Fruit fly (Drosophila melanogaster): ENCODE measurements around the gene Snmp1.

The Snmp1 gene

dm6 chr3R:21138220-21138754 is 29.7 kb downstream of the Snmp1 start, which contains the start of gene meigo (continued):
- TF ChIP-seq CG14965 (GFP tag; optimal IDR thresholded peaks at IDR 0.05; ENCODE audit: borderline replicate concordance) (no peak), bsh (GFP tag; optimal IDR thresholded peaks at IDR 0.05) (peak in 1 of 2 experiments; percentile 67), CoRest (tag; optimal IDR thresholded peaks at IDR 0.05) (peak; percentile 86), CrebB (tag; optimal IDR thresholded peaks at IDR 0.05) (peak; percentile 44), Blimp-1 (GFP tag; optimal IDR thresholded peaks at IDR 0.05) (peak; percentile 64), CG3995 (GFP tag; optimal IDR thresholded peaks at IDR 0.05) (peak; percentile 89), CG9437 (GFP tag; optimal IDR thresholded peaks at IDR 0.05) (peak; percentile 58), CG1024 (GFP tag; IDR thresholded peaks at IDR 0.05) (no peak), sug (tag; optimal IDR thresholded peaks at IDR 0.05) (peak; percentile 90), CG34376 (GFP tag; optimal IDR thresholded peaks at IDR 0.05) (peak; percentile 48), CG18764 (GFP tag; optimal IDR thresholded peaks at IDR 0.05) (peak; percentile 58), mirr (GFP tag; optimal IDR thresholded peaks at IDR 0.05) (peak; percentile 10), CG6683 (GFP tag; optimal IDR thresholded peaks at IDR 0.05) (peak; percentile 9), hb (GFP tag; IDR thresholded peaks at IDR 0.05; ENCODE audit: partially characterized antibody) (no peak), fu2 (GFP tag; optimal IDR thresholded peaks at IDR 0.05) (peak; percentile 53), Dbx (GFP tag; IDR thresholded peaks at IDR 0.05) (peak; percentile 71; the same call in 2 of the 3 replicates), maf-S (GFP tag; optimal IDR thresholded peaks at IDR 0.05) (peak; percentile 43), CG17361 (GFP tag; IDR thresholded peaks at IDR 0.05) (peak; percentile 84), B-H1 (GFP tag; IDR thresholded peaks at IDR 0.05) (peak; percentile 45; the same call in 2 of the 3 replicates), sqz (GFP tag; optimal IDR thresholded peaks at IDR 0.05) (no peak), mld (GFP tag; IDR thresholded peaks at IDR 0.05; ENCODE audit: partially characterized antibody) (no peak), onecut (GFP tag; IDR thresholded peaks at IDR 0.05) (peak; percentile 9; the same call in 1 of the 2 replicates), tap (tag; optimal IDR thresholded peaks at IDR 0.05) (no peak), insv (GFP tag; optimal IDR thresholded peaks at IDR 0.05) (peak in 1 of 2 experiments; percentile 54), CG4707 (GFP tag; optimal IDR thresholded peaks at IDR 0.05) (no peak), bigmax (GFP tag; optimal IDR thresholded peaks at IDR 0.05) (no peak), Ptx1 (GFP tag; IDR thresholded peaks at IDR 0.05) (peak; percentile 77), trem (tag; optimal IDR thresholded peaks at IDR 0.05) (peak; percentile 82), CG15696 (tag; optimal IDR thresholded peaks at IDR 0.05) (peak; percentile 69), ci (GFP tag; IDR thresholded peaks at IDR 0.05) (peak; percentile 41; the same call in 1 of the 3 replicates)

- TF ChIP-seq Hmr (GFP tag; optimal IDR thresholded peaks at IDR 0.05) (no peak), Dp (GFP tag; optimal IDR thresholded peaks at IDR 0.05) (peak; percentile 10), Dad (GFP tag; optimal IDR thresholded peaks at IDR 0.05) (no peak), Fer1 (GFP tag; optimal IDR thresholded peaks at IDR 0.05) (no peak), CG5245 (GFP tag; optimal IDR thresholded peaks at IDR 0.05) (no peak), CG7357 (GFP tag; IDR thresholded peaks at IDR 0.05) (no peak), slbo (GFP tag; IDR thresholded peaks at IDR 0.05) (peak; percentile 39; the same call in 1 of the 2 replicates), Fer3 (tag; optimal IDR thresholded peaks at IDR 0.05) (peak; percentile 23), Lhr (GFP tag; optimal IDR thresholded peaks at IDR 0.05) (no peak), Rfx (GFP tag; IDR thresholded peaks at IDR 0.05) (peak; percentile 33; the same call in 1 of the 2 replicates), jing (GFP tag; optimal IDR thresholded peaks at IDR 0.05) (no peak), CG7556 (GFP tag; optimal IDR thresholded peaks at IDR 0.05) (peak; percentile 43), zfh1 (GFP tag; IDR thresholded peaks at IDR 0.05) (no peak), CG6683 (GFP tag; optimal IDR thresholded peaks at IDR 0.05) (no peak), Meics (GFP tag; optimal IDR thresholded peaks at IDR 0.05) (no peak), luna (GFP tag; optimal IDR thresholded peaks at IDR 0.05) (no peak), phol (tag; optimal IDR thresholded peaks at IDR 0.05) (peak; percentile 68), Hr39 (optimal IDR thresholded peaks at IDR 0.05) (no peak), Dref (GFP tag; IDR thresholded peaks at IDR 0.05) (peak; percentile 65), Six4 (GFP tag; optimal IDR thresholded peaks at IDR 0.05) (no peak), CG32772 (GFP tag; IDR thresholded peaks at IDR 0.05) (no peak), CG12659 (GFP tag; optimal IDR thresholded peaks at IDR 0.05) (peak; percentile 51)
These were observed 34.1 kb downstream of the Snmp1 start, which contains the start of gene Usp8 for dm6 chr3R:21133951-21134350. Usp8 (plus strand) TSS chr3R:21134262.
